Worm (Caenorhabditis elegans): ENCODE measurements around the gene unc-84.

- TF ChIP-seq ceh-30 (tag; optimal IDR thresholded peaks at IDR 0.05) (no peak), ceh-48 (tag; optimal IDR thresholded peaks at IDR 0.05) (no peak), pha-4 (tag; optimal IDR thresholded peaks at IDR 0.05) (no peak), tbx-2 (tag; optimal IDR thresholded peaks at IDR 0.05) (no peak), elt-2 (tag; optimal IDR thresholded peaks at IDR 0.05) (no peak), ztf-16 (tag; optimal IDR thresholded peaks at IDR 0.05) (no peak)
Observed at ce11 chrX:13556066-13556465, 28.5 kb upstream of the unc-84 start, which contains the start of gene glb-20.
